Fruit fly (Drosophila melanogaster) Kc167 (cell line): Measurements from ENCODE around the gene brk.

Experiments
- h ChIP-seq: fragments of >200 bp; optimal IDR thresholded peaks from 3 replicates; lab custom pipeline; 2018; ENCODE audit warnings: missing external identifiers
- psq ChIP-seq: fragments of >200 bp; optimal IDR thresholded peaks from 2 replicates; lab custom pipeline; 2017; ENCODE audit warnings: missing external identifiers
- ttk ChIP-seq: sonication (Bioruptor generic); optimal IDR thresholded peaks from 2 replicates; lab custom pipeline; 2017; ENCODE audit warnings: missing external identifiers

DNA sequence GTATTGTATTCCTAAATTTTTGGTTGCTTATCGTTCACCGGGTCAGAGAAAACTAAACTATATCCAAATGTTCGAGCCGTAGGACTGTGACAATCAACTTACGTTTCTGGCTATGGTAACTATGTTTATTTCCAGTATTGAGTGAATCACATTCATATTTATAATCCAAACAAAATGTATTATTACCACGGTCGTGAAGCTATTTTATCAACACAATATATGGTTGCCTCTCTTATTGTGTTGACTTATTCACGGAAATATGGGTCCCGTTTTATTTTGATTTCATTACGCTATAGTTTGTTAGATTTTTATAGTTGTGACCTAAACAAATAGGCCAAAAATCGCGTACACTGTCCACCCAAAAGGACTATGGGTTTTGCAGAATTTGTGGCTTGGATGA is 39.7 kb downstream of the brk start, which contains the start of gene CG15034:
- TF ChIP-seq h (lab: Kevin White, UChicago) (no peak), psq (lab: Kevin White, UChicago) (no peak), ttk (lab: Kevin White, UChicago) (no peak)
